Worm (Caenorhabditis elegans): ENCODE data around the gene F56H9.8.

DNA sequence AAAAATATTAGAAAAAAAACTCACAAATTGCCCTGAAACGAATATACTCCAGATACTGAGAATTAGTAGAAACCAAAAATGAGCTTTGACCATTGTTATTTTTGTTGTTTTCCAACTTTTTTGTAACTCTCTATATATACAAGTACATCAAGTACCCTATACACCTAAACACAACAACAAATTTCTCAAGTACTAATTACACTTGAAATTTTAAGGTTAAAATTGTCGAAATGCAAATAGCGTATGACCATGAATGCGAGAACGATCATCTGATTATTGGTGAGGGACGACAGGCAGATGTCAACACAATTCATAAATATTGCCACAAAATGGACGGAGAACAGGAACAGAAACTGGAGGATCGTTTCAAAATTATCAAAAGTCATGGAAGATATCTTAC is 20.2 kb upstream of the F56H9.8 start, which contains the start of gene F56H9.9:
- TF ChIP-seq egl-27 (tag; optimal IDR thresholded peaks at IDR 0.05) = no peak
- TF ChIP-seq nhr-11 (tag; optimal IDR thresholded peaks at IDR 0.05) = no peak
- TF ChIP-seq mdl-1 (tag; optimal IDR thresholded peaks at IDR 0.05) = no peak
- no peak for TF ChIP-seq nhr-10 (tag; optimal IDR thresholded peaks at IDR 0.05)
- no peak for TF ChIP-seq R02D3.7 (tag; optimal IDR thresholded peaks at IDR 0.05)
- no peak for TF ChIP-seq ceh-82 (tag; optimal IDR thresholded peaks at IDR 0.05)
